Fruit fly (Drosophila melanogaster): Measurements from ENCODE around the gene Oseg5.

DNA sequence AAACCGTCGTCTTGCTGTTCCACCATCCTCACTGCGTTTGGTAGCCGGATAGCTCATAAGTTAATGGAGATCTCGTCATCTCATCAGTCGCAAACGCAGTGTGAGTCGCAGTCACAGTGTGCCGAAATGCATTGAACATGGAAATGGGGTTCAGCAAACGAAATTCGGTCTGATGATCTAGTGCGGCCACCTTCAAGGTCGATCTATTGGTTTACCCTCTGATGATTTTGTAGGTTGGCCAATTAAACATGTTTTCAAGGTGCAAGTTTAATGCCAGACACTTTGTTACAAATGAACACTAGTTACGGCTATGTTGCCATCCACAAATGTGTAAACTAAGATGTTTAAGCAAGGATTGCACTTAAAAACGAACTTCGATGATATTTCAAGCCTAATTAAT lies 32.8 kb downstream of the Oseg5 start:
- no peak for TF ChIP-seq Mnt (GFP tag; optimal IDR thresholded peaks at IDR 0.05)
- TF ChIP-seq CG5204 (GFP tag; optimal IDR thresholded peaks at IDR 0.05), result no peak
- TF ChIP-seq Clk (GFP tag; optimal IDR thresholded peaks at IDR 0.05), result no peak
- no peak for TF ChIP-seq pad (GFP tag; optimal IDR thresholded peaks at IDR 0.05)
- TF ChIP-seq CG1620 (GFP tag; optimal IDR thresholded peaks at IDR 0.05), result no peak
- TF ChIP-seq Crg-1 (GFP tag; optimal IDR thresholded peaks at IDR 0.05), result no peak
- TF ChIP-seq cnc (optimal IDR thresholded peaks at IDR 0.05), result no peak
